Worm (Caenorhabditis elegans): Measurements from ENCODE around the gene nuo-5.

- TF ChIP-seq ref-1 (GFP tag; conservative IDR thresholded peaks at IDR 0.05) (no peak), ztf-23 (GFP tag; IDR thresholded peaks at IDR 0.05) (no peak), ztf-29 (GFP tag; IDR thresholded peaks at IDR 0.05) (no peak), klf-2 (GFP tag; conservative IDR thresholded peaks at IDR 0.05) (no peak), flt-1 (GFP tag; IDR thresholded peaks at IDR 0.05) (no peak), med-1 (GFP tag; optimal IDR thresholded peaks at IDR 0.05; ENCODE audit: insufficient read depth) (no peak)
Observed at ce11 chrV:2684227-2684626, 14.5 kb upstream of the nuo-5 start.
